Worm (Caenorhabditis elegans): ENCODE results near the gene tag-325.

The tag-325 gene

DNA sequence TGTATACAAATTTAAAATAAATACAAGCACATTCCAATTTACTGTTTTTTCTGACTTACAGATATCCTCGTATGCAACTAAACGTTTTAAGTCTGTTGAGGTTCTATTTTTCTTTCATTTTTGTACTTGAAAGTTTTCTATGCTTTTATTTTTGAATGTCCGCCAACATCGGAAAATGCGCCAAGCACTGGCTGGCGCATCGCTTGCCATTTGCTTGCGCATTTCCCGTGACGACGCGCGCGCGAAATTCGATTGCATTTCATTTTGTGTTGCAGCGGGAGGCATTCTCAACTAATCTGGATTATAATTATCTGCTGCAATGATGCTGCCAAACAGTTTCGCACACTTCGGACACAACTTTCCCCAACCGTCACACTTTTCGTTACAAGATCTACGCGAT, 39.7 kb upstream of the tag-325 start, which contains the start of gene fbxl-2 (continued):
- TF ChIP-seq duxl-1 (tag; optimal IDR thresholded peaks at IDR 0.05; ENCODE audit: poor library complexity) (peak; percentile 94), F37D6.2 (tag; optimal IDR thresholded peaks at IDR 0.05) (peak; percentile 92), nhr-111 (GFP tag; optimal IDR thresholded peaks at IDR 0.05) (peak; percentile 55), nhr-42 (GFP tag; IDR thresholded peaks at IDR 0.05) (peak; percentile 93), set-16 (GFP tag; IDR thresholded peaks at IDR 0.05) (peak; percentile 47; the same call in 1 of the 2 replicates), daf-16 (GFP tag; optimal IDR thresholded peaks at IDR 0.05) (peak; percentile 55 to 84), daf-16 (tag; optimal IDR thresholded peaks at IDR 0.05) (peak; percentile 55), ztf-7 (tag; optimal IDR thresholded peaks at IDR 0.05) (peak; percentile 84), hif-1 (tag; optimal IDR thresholded peaks at IDR 0.05) (peak; percentile 17 to 84), tra-1 (GFP tag; IDR thresholded peaks at IDR 0.05) (peak; percentile 84), ztf-11 (tag; optimal IDR thresholded peaks at IDR 0.05) (no peak), nhr-76 (tag; optimal IDR thresholded peaks at IDR 0.05) (no peak), Y5F2A.4 (GFP tag; optimal IDR thresholded peaks at IDR 0.05) (peak; percentile 37), F26F4.8 (GFP tag; conservative IDR thresholded peaks at IDR 0.05) (no peak), nhr-25 (tag; optimal IDR thresholded peaks at IDR 0.05; ENCODE audit: borderline replicate concordance, insufficient read depth) (peak; percentile 68), ceh-44 (GFP tag; IDR thresholded peaks at IDR 0.05) (0 out of 2 replicates have a peak, but pooled peaks have one; percentile 6), php-3 (GFP tag; IDR thresholded peaks at IDR 0.05) (peak; percentile 73), nhr-6 (tag; optimal IDR thresholded peaks at IDR 0.05) (peak; percentile 92), dve-1 (tag; optimal IDR thresholded peaks at IDR 0.05; ENCODE audit: insufficient read depth) (peak; percentile 95), zfp-3 (GFP tag; conservative IDR thresholded peaks at IDR 0.05) (peak; percentile 90; the same call in 1 of the 2 replicates), unc-130 (GFP tag; optimal IDR thresholded peaks at IDR 0.05) (peak; percentile 71), egl-43 (GFP tag; IDR thresholded peaks at IDR 0.05) (peak; percentile 82), ceh-20 (GFP tag; IDR thresholded peaks at IDR 0.05) (peak; percentile 93), attf-4 (tag; optimal IDR thresholded peaks at IDR 0.05) (no peak), ZK546.5 (tag; optimal IDR thresholded peaks at IDR 0.05) (peak in 1 of 2 experiments; percentile 54), dmd-9 (GFP tag; IDR thresholded peaks at IDR 0.05) (peak; percentile 87), daf-19 (GFP tag; conservative IDR thresholded peaks at IDR 0.05) (no peak), zfp-2 (tag; optimal IDR thresholded peaks at IDR 0.05) (peak; percentile 71), hmg-1.1 (GFP tag; IDR thresholded peaks at IDR 0.05) (peak; percentile 94), mes-2 (tag; optimal IDR thresholded peaks at IDR 0.05; ENCODE audit: poor library complexity, severe bottlenecking) (peak; percentile 97), nhr-77 (tag; optimal IDR thresholded peaks at IDR 0.05) (peak; percentile 94), aha-1 (tag) (peak; percentile 93), dmd-6 (GFP tag; IDR thresholded peaks at IDR 0.05) (peak; percentile 91), ctbp-1 (GFP tag; IDR thresholded peaks at IDR 0.05) (peak; percentile 85), lin-38 (GFP tag; IDR thresholded peaks at IDR 0.05) (peak; percentile 94), cey-2 (tag; optimal IDR thresholded peaks at IDR 0.05; ENCODE audit: borderline replicate concordance, insufficient read depth) (no peak), lin-1 (GFP tag; IDR thresholded peaks at IDR 0.05) (peak; percentile 87), nhr-28 (tag; optimal IDR thresholded peaks at IDR 0.05) (peak; percentile 76), mep-1 (tag; optimal IDR thresholded peaks at IDR 0.05) (peak; percentile 95), pqm-1 (tag; optimal IDR thresholded peaks at IDR 0.05) (peak; percentile 51), ceh-28 (tag; optimal IDR thresholded peaks at IDR 0.05) (peak; percentile 6), unc-39 (tag; optimal IDR thresholded peaks at IDR 0.05) (no peak), zag-1 (tag; optimal IDR thresholded peaks at IDR 0.05) (no peak), mxl-3 (GFP tag; optimal IDR thresholded peaks at IDR 0.05) (peak; percentile 77), snpc-1.2 (GFP tag; IDR thresholded peaks at IDR 0.05) (0 out of 2 replicates have a peak, but pooled peaks have one; percentile 54), Y75B8A.6 (GFP tag; IDR thresholded peaks at IDR 0.05) (peak; percentile 89), ZK337.2 (GFP tag; IDR thresholded peaks at IDR 0.05) (0 out of 2 replicates have a peak, but pooled peaks have one; percentile 56), ceh-82 (tag; optimal IDR thresholded peaks at IDR 0.05) (no peak), lim-7 (GFP tag; IDR thresholded peaks at IDR 0.05) (peak; percentile 51; the same call in 1 of the 2 replicates), sdz-12 (GFP tag; optimal IDR thresholded peaks at IDR 0.05) (no peak), aly-2 (tag; optimal IDR thresholded peaks at IDR 0.05) (no peak)

Data from whole organism, L4 larva.